Worm (Caenorhabditis elegans) whole organism, early embryonic: ENCODE results near the gene oac-21.
A peak's percentile ranks its signal among the peaks of the same experiment; 100 is the strongest.

Source experiments
- B0310.2 ChIP-seq: sonication (generic microtip); optimal IDR thresholded peaks from 2 replicates; lab custom pipeline; 2016; ENCODE audit warnings: mild to moderate bottlenecking, missing genetic modification characterization, missing compliant biosample characterization
- F13C5.2 ChIP-seq: sonication (generic microtip); optimal IDR thresholded peaks from 2 replicates; lab custom pipeline; 2017; ENCODE audit warnings: mild to moderate bottlenecking, missing genetic modification characterization, inconsistent platforms, missing compliant biosample characterization
- aly-1 ChIP-seq: sonication (generic microtip); optimal IDR thresholded peaks from 2 replicates; lab custom pipeline; 2016; ENCODE audit warnings: missing genetic modification characterization, missing compliant biosample characterization
- ama-1 ChIP-seq: fragments of 150-350 bp; optimal IDR thresholded peaks from 2 replicates; lab custom pipeline; 2014
- ceh-13 ChIP-seq: fragments of 200-800 bp; sonication (Bioruptor generic); optimal IDR thresholded peaks from 2 replicates; lab custom pipeline; 2018; ENCODE audit warnings: mild to moderate bottlenecking, missing genetic modification characterization, missing compliant biosample characterization
- ceh-36 ChIP-seq: sonication (generic microtip); optimal IDR thresholded peaks from 2 replicates; lab custom pipeline; 2016; ENCODE audit warnings: missing genetic modification characterization, inconsistent platforms, missing compliant biosample characterization
- ets-7 ChIP-seq: sonication (generic microtip); optimal IDR thresholded peaks from 2 replicates; lab custom pipeline; 2016; ENCODE audit warnings: missing genotype, missing genetic modification characterization, missing compliant biosample characterization
- flt-1 ChIP-seq: fragments of 200-800 bp; sonication (Bioruptor generic); IDR thresholded peaks from 2 replicates; pipeline ENCODE4 v1.3.6; 2022; ENCODE audit warnings: missing genetic modification characterization, missing compliant biosample characterization
- hmbx-1 ChIP-seq: sonication (generic microtip); optimal IDR thresholded peaks from 2 replicates; lab custom pipeline; 2016; ENCODE audit warnings: mild to moderate bottlenecking, missing genetic modification characterization, missing compliant biosample characterization
- hmg-4 ChIP-seq: fragments of 200-800 bp; sonication (Bioruptor generic); optimal IDR thresholded peaks from 2 replicates; lab custom pipeline; 2018; ENCODE audit warnings: mild to moderate bottlenecking, missing genetic modification characterization, missing compliant biosample characterization
- hnd-1 ChIP-seq: sonication (generic microtip); optimal IDR thresholded peaks from 2 replicates; lab custom pipeline; 2016; ENCODE audit warnings: missing genetic modification characterization, missing compliant biosample characterization
- pes-1 ChIP-seq: fragments of 200-800 bp; sonication (Bioruptor generic); IDR thresholded peaks from 2 replicates; pipeline ENCODE4 v1.3.6; 2022; ENCODE audit warnings: missing genetic modification reagents, missing genetic modification characterization, missing compliant biosample characterization
- scrt-1 ChIP-seq: fragments of 200-800 bp; sonication (Bioruptor generic); IDR thresholded peaks from 2 replicates; pipeline ENCODE4 v1.3.6; 2022; ENCODE audit warnings: missing genetic modification characterization, missing compliant biosample characterization
- sea-1 ChIP-seq: fragments of 200-800 bp; sonication (Bioruptor generic); conservative IDR thresholded peaks from 2 replicates; pipeline ENCODE4 v1.3.6; 2022; ENCODE audit warnings: missing genetic modification characterization, missing compliant biosample characterization
- tbx-11 ChIP-seq: fragments of 200-800 bp; sonication (Bioruptor generic); IDR thresholded peaks from 2 replicates; pipeline ENCODE4 v1.3.6; 2022; ENCODE audit warnings: missing genetic modification characterization, missing compliant biosample characterization
- tbx-37 ChIP-seq: fragments of 200-800 bp; sonication (Bioruptor generic); conservative IDR thresholded peaks from 2 replicates; pipeline ENCODE4 v1.3.6; 2022; ENCODE audit warnings: missing genetic modification reagents, missing genetic modification characterization, missing compliant biosample characterization
- tra-4 ChIP-seq: sonication (generic microtip); optimal IDR thresholded peaks from 2 replicates; lab custom pipeline; 2017; ENCODE audit warnings: missing genetic modification characterization, missing compliant biosample characterization

Gene oac-21

ce11 chrIV:3854606-3855005 is 34.5 kb upstream of the oac-21 start:
- TF ChIP-seq aly-1 (tag; lab: Kevin White, UChicago) (peak; percentile 20), pes-1 (GFP tag; lab: Robert Waterston, UW) (no peak)

ce11 chrIV:3855543-3855942 is 33.5 kb upstream of the oac-21 start, which contains the start of gene zag-1:
Gene zag-1, plus strand, starts transcription at chrIV:3855843.
- TF ChIP-seq pes-1 (GFP tag; lab: Robert Waterston, UW), result no peak
- TF ChIP-seq tra-4 (tag; lab: Kevin White, UChicago), result no peak

ce11 chrIV:3856190-3856589 is 32.9 kb upstream of the oac-21 start:
- TF ChIP-seq F13C5.2 (tag; lab: Kevin White, UChicago) (no peak), hmg-4 (GFP tag; lab: Kevin White, UChicago) (peak; percentile 15), pes-1 (GFP tag; lab: Robert Waterston, UW) (0 out of 2 replicates have a peak, but pooled peaks have one; percentile 18), tra-4 (tag; lab: Kevin White, UChicago) (no peak)

ce11 chrIV:3857999-3858552 is 31.0 kb upstream of the oac-21 start:
- TF ChIP-seq ceh-36 (tag; lab: Kevin White, UChicago), result no peak
- TF ChIP-seq sea-1, result no peak
- no peak for TF ChIP-seq hmg-4 (GFP tag; lab: Kevin White, UChicago)
- no peak for TF ChIP-seq tra-4 (tag; lab: Kevin White, UChicago)
- no peak for TF ChIP-seq tbx-37 (GFP tag; lab: Robert Waterston, UW)
- TF ChIP-seq F13C5.2 (tag; lab: Kevin White, UChicago), result no peak
- TF ChIP-seq tbx-11 (GFP tag; lab: Robert Waterston, UW), result no peak
- TF ChIP-seq scrt-1 (GFP tag; lab: Robert Waterston, UW), result no peak
- TF ChIP-seq ceh-13 (GFP tag; lab: Kevin White, UChicago), result no peak
- no peak for TF ChIP-seq hmbx-1 (tag; lab: Kevin White, UChicago)
- TF ChIP-seq ets-7 (tag; lab: Kevin White, UChicago), result no peak
- no peak for TF ChIP-seq ama-1 (lab: Kevin White, UChicago)

- TF ChIP-seq hmbx-1 (tag; lab: Kevin White, UChicago) (no peak), tbx-11 (GFP tag; lab: Robert Waterston, UW) (no peak), B0310.2 (no peak), tbx-37 (GFP tag; lab: Robert Waterston, UW) (no peak), F13C5.2 (tag; lab: Kevin White, UChicago) (no peak), ceh-13 (GFP tag; lab: Kevin White, UChicago) (no peak), sea-1 (no peak)
These were observed 29.5 kb upstream of the oac-21 start for ce11 chrIV:3859552-3859951.

- no peak for TF ChIP-seq tbx-37 (GFP tag; lab: Robert Waterston, UW)
- no peak for TF ChIP-seq tra-4 (tag; lab: Kevin White, UChicago)
- TF ChIP-seq tbx-11 (GFP tag; lab: Robert Waterston, UW), result no peak
- TF ChIP-seq ceh-13 (GFP tag; lab: Kevin White, UChicago), result no peak
- no peak for TF ChIP-seq flt-1 (GFP tag; lab: Robert Waterston, UW)
- no peak for TF ChIP-seq hmg-4 (GFP tag; lab: Kevin White, UChicago)
These were observed 28.6 kb upstream of the oac-21 start for ce11 chrIV:3860419-3860818.

- no peak for TF ChIP-seq ama-1 (lab: Kevin White, UChicago)
- TF ChIP-seq hnd-1, result no peak
These were observed 26.1 kb upstream of the oac-21 start for ce11 chrIV:3862948-3863347.

ce11 chrIV:3864944-3865343 is 24.1 kb upstream of the oac-21 start, which contains the start of gene aat-8:
Gene aat-8, minus strand, starts transcription at chrIV:3865044.
- TF ChIP-seq sea-1, result no peak
- TF ChIP-seq pes-1 (GFP tag; lab: Robert Waterston, UW), result no peak
- TF ChIP-seq hnd-1, result no peak
- TF ChIP-seq ets-7 (tag; lab: Kevin White, UChicago), result no peak
- TF ChIP-seq B0310.2, result no peak
- no peak for TF ChIP-seq scrt-1 (GFP tag; lab: Robert Waterston, UW)
- TF ChIP-seq flt-1 (GFP tag; lab: Robert Waterston, UW), result no peak
- TF ChIP-seq hmbx-1 (tag; lab: Kevin White, UChicago), result no peak
- no peak for TF ChIP-seq tbx-11 (GFP tag; lab: Robert Waterston, UW)
- TF ChIP-seq F13C5.2 (tag; lab: Kevin White, UChicago), result no peak
- no peak for TF ChIP-seq ceh-36 (tag; lab: Kevin White, UChicago)
- TF ChIP-seq tra-4 (tag; lab: Kevin White, UChicago), result no peak
- TF ChIP-seq ceh-13 (GFP tag; lab: Kevin White, UChicago), result no peak
- no peak for TF ChIP-seq aly-1 (tag; lab: Kevin White, UChicago)
- no peak for TF ChIP-seq tbx-37 (GFP tag; lab: Robert Waterston, UW)
- TF ChIP-seq ama-1 (lab: Kevin White, UChicago), result no peak
- TF ChIP-seq hmg-4 (GFP tag; lab: Kevin White, UChicago), result no peak

ce11 chrIV:3866018-3866417 is 23.0 kb upstream of the oac-21 start:
- TF ChIP-seq hmg-4 (GFP tag; lab: Kevin White, UChicago) (no peak), tbx-11 (GFP tag; lab: Robert Waterston, UW) (no peak), F13C5.2 (tag; lab: Kevin White, UChicago) (no peak), ama-1 (lab: Kevin White, UChicago) (no peak), tbx-37 (GFP tag; lab: Robert Waterston, UW) (no peak), aly-1 (tag; lab: Kevin White, UChicago) (no peak), pes-1 (GFP tag; lab: Robert Waterston, UW) (no peak), flt-1 (GFP tag; lab: Robert Waterston, UW) (no peak), ceh-13 (GFP tag; lab: Kevin White, UChicago) (no peak), hnd-1 (no peak), tra-4 (tag; lab: Kevin White, UChicago) (no peak), sea-1 (no peak), scrt-1 (GFP tag; lab: Robert Waterston, UW) (no peak), B0310.2 (no peak), ets-7 (tag; lab: Kevin White, UChicago) (no peak)
